Fruit fly (Drosophila melanogaster): ENCODE results near the gene ninaA.

The ninaA gene

dm6 chr2L:842873-843272 lies 34.2 kb upstream of the ninaA start:
- TF ChIP-seq tj (GFP tag; optimal IDR thresholded peaks at IDR 0.05) = peak; percentile 57
- no peak for TF ChIP-seq Mnt (GFP tag; optimal IDR thresholded peaks at IDR 0.05)

DNA sequence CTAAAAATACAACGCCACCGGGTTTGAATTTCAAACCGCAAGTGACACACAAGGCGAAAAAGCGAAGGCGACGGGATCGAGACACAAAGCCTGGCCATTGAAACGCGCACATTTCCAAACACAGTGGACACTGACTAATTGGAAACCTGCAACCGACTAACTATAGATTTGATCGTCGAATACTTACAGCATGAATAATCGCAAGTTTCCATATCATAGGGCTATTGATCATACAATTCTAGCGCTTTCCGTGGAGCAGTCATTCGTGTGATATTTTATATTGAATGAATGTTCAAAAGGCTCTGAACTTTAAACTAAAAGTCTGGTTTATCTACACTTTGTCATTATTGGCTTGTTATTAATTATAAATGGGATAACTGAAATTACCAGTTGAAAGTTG lies 33.8 kb upstream of the ninaA start:
- peak; percentile 15 for TF ChIP-seq Crg-1 (GFP tag; optimal IDR thresholded peaks at IDR 0.05)
- peak; percentile 39 for TF ChIP-seq CG11617 (GFP tag; optimal IDR thresholded peaks at IDR 0.05)
- TF ChIP-seq CG7045 (GFP tag; optimal IDR thresholded peaks at IDR 0.05) = no peak

DNA sequence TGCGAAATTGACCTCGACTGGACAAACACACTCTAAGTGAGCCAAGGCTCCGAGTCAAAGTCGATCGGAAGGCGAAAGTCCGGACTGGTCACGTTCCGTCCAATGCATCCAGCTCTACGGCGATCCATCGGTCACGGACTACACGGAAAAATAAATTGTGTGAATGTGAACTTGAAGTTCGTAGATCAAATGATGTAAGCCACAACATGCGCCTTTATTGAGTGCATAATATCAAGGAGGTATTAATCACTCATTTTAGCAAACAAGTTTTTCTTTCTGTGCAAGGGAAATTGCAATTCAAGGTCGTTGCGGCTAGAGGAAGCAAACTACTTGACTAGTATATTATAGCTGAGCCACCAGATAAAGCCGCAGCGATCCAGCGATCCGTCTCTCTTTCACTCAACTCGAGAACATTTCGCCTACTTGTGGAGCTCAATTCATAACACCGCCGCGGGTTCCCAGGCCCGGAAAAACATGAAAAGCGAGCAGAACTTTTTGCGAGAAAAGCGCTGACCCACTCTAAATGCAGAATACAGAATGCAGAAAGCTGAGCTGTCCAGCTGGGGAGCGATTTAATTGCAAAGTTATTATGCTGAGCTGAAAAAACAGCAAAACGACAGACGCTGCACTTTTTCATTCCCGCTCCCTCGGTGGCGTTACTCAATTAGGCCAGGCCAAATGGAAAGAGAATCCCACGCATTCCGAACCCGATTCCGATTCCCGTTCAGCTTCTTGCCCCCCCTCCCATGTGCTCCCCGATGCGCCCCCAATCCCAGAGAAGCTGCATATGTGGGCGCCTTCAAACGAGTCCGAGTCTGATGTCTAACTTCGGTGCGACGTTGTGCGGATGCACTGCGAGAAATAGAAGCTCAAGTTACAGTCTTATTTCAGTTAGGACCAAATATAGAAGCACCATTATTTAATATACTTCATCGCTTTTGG lies 33.0 kb upstream of the ninaA start:
- TF ChIP-seq kay (GFP tag; ENCODE audit: borderline replicate concordance) (no peak), CG33017 (tag; optimal IDR thresholded peaks at IDR 0.05) (peak; percentile 60), toe (GFP tag; optimal IDR thresholded peaks at IDR 0.05) (no peak), tj (GFP tag; optimal IDR thresholded peaks at IDR 0.05) (peak; percentile 100), bab1 (GFP tag; optimal IDR thresholded peaks at IDR 0.05) (peak; percentile 65), CG12768 (GFP tag; optimal IDR thresholded peaks at IDR 0.05) (peak; percentile 71), cnc (optimal IDR thresholded peaks at IDR 0.05) (no peak), CG1620 (GFP tag; optimal IDR thresholded peaks at IDR 0.05) (no peak), ovo (GFP tag; optimal IDR thresholded peaks at IDR 0.05) (no peak), Crg-1 (GFP tag; optimal IDR thresholded peaks at IDR 0.05) (no peak), Clk (GFP tag; optimal IDR thresholded peaks at IDR 0.05) (no peak), pad (GFP tag; optimal IDR thresholded peaks at IDR 0.05) (no peak), CG14711 (tag; optimal IDR thresholded peaks at IDR 0.05) (peak; percentile 43), cic (GFP tag; optimal IDR thresholded peaks at IDR 0.05) (no peak), CG11617 (GFP tag; optimal IDR thresholded peaks at IDR 0.05) (peak; percentile 13), CG7045 (GFP tag; optimal IDR thresholded peaks at IDR 0.05) (peak; percentile 35), Hr96 (GFP tag; optimal IDR thresholded peaks at IDR 0.05) (no peak), CG7101 (tag; optimal IDR thresholded peaks at IDR 0.05) (peak; percentile 68), CG5204 (GFP tag; optimal IDR thresholded peaks at IDR 0.05) (no peak), Mnt (GFP tag; optimal IDR thresholded peaks at IDR 0.05) (no peak)

DNA sequence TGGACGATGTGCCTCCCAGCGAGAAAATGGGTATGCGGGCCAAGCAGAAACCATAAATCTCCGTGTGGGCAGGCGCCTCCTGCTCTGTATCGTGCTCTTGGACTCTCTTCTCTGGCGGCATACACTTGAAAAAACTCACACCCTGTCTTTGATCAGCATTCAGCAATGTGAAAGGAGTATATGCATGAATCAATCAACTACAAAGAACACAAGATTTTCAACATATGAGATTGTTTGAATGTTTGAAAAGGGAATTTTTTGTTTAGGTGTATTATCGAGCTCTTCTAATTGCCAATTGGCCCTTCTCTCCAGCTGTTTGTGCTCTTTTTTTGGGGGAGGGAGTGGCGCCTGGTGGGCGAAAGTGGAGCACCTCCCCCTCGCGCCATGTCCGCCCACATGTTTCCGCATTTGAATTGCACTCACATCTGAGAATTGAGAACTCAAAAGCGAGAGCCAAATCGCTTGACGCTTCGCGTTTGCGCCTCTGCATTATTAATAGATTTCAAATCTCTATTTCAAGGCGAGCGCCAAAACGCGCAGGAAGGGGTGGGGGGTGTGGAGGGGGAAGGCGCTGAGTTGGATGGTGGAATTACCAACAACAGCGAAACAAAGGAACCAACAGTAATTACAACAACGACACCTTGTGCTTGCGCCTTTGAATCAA lies 31.6 kb upstream of the ninaA start:
- no peak for TF ChIP-seq tj (GFP tag; optimal IDR thresholded peaks at IDR 0.05)
- peak; percentile 58 for TF ChIP-seq CG33017 (tag; optimal IDR thresholded peaks at IDR 0.05)
- no peak for TF ChIP-seq cnc (optimal IDR thresholded peaks at IDR 0.05)
- no peak for TF ChIP-seq Crg-1 (GFP tag; optimal IDR thresholded peaks at IDR 0.05)
- no peak for TF ChIP-seq CG1620 (GFP tag; optimal IDR thresholded peaks at IDR 0.05)
- TF ChIP-seq CG14711 (tag; optimal IDR thresholded peaks at IDR 0.05) = peak; percentile 62
- peak; percentile 11 for TF ChIP-seq Clk (GFP tag; optimal IDR thresholded peaks at IDR 0.05)
- no peak for TF ChIP-seq bab1 (GFP tag; optimal IDR thresholded peaks at IDR 0.05)
- no peak for TF ChIP-seq CG11617 (GFP tag; optimal IDR thresholded peaks at IDR 0.05)
- peak; percentile 21 for TF ChIP-seq CG5204 (GFP tag; optimal IDR thresholded peaks at IDR 0.05)
- TF ChIP-seq toe (GFP tag; optimal IDR thresholded peaks at IDR 0.05) = peak; percentile 36
- TF ChIP-seq cic (GFP tag; optimal IDR thresholded peaks at IDR 0.05) = no peak
- peak; percentile 11 for TF ChIP-seq Hr96 (GFP tag; optimal IDR thresholded peaks at IDR 0.05)
- TF ChIP-seq CG12768 (GFP tag; optimal IDR thresholded peaks at IDR 0.05) = peak; percentile 33
- peak; percentile 67 for TF ChIP-seq CG7045 (GFP tag; optimal IDR thresholded peaks at IDR 0.05)
- no peak for TF ChIP-seq pad (GFP tag; optimal IDR thresholded peaks at IDR 0.05)
- no peak for TF ChIP-seq Mnt (GFP tag; optimal IDR thresholded peaks at IDR 0.05)
- TF ChIP-seq ovo (GFP tag; optimal IDR thresholded peaks at IDR 0.05) = peak; percentile 28
- TF ChIP-seq CG7101 (tag; optimal IDR thresholded peaks at IDR 0.05) = peak; percentile 58
- no peak for TF ChIP-seq kay (GFP tag; ENCODE audit: borderline replicate concordance)

DNA sequence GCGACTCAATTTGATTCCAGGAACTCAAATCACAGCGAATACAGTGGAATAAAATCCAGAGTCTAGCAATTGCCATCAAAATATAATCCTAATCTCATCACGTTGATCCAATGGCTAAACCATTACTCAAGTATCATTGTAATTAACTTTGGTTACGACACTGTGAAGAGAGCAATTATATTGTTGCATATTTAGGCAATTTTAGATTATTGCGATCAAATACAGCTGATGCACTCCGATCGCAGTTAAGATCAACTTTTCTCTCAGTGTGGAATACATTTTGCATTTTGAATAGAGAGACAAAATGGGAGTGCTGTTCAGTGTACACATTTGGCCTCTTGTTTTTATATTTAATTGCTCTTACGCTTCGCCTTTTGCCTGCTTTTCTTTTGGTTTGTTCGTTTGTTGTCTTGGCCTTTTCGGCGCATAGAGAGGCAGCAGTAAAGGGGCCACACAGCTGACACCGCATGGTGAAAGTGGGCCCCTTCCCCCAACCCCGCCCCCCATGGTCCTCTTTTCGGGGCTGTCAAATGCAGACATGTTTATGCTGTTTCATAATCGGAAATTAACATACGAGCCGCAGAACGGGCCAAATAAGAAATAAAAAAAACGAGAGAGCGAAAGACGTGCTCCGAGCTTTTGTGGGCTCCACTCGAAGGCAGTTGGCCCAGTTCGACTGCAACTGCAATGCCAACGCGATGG lies 30.8 kb upstream of the ninaA start:
- TF ChIP-seq CG7101 (tag; optimal IDR thresholded peaks at IDR 0.05) (peak; percentile 32), CG14711 (tag; optimal IDR thresholded peaks at IDR 0.05) (peak; percentile 47), CG33017 (tag; optimal IDR thresholded peaks at IDR 0.05) (peak; percentile 1), CG1620 (GFP tag; optimal IDR thresholded peaks at IDR 0.05) (no peak), CG7045 (GFP tag; optimal IDR thresholded peaks at IDR 0.05) (peak; percentile 51), kay (GFP tag; ENCODE audit: borderline replicate concordance) (no peak), CG12768 (GFP tag; optimal IDR thresholded peaks at IDR 0.05) (peak; percentile 38), toe (GFP tag; optimal IDR thresholded peaks at IDR 0.05) (peak; percentile 17), tj (GFP tag; optimal IDR thresholded peaks at IDR 0.05) (peak; percentile 63), CG11617 (GFP tag; optimal IDR thresholded peaks at IDR 0.05) (peak; percentile 2), CG5204 (GFP tag; optimal IDR thresholded peaks at IDR 0.05) (no peak)

All from whole organism, adult.